Worm (Caenorhabditis elegans): Measurements from ENCODE around the gene T22D1.17.

T22D1.17 gene

DNA sequence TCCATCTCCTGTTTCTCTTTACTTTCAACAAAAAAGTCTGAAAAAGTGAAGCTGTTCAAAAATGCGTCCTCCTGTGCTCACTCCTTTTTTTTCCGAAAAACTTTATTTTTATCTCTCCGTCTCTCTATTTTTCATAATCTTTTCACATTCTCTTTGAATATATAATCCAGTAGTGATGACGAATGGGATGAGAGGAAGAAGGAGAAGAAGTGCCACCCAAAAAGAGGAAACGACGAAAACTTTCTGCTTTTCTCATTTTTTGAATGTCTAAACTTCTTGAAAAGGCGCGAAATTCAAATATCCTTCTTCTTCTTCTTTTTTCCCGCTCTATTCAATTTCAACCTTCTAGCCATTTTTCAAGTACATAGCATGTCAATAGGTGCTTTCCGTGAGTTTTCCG lies 48.9 kb downstream of the T22D1.17 start:
- TF ChIP-seq unc-42 (tag; optimal IDR thresholded peaks at IDR 0.05) (peak; percentile 25), ref-2 (tag; optimal IDR thresholded peaks at IDR 0.05) (no peak)

Measured in whole organism, late embryonic.